Worm (Caenorhabditis elegans) whole organism, late embryonic: ENCODE data around the gene ncs-3.

Experiments
- ama-1 ChIP-seq: fragments of 150-350 bp; optimal IDR thresholded peaks from 2 replicates; lab custom pipeline; 2014
- ceh-18 ChIP-seq: sonication (generic microtip); optimal IDR thresholded peaks from 2 replicates; lab custom pipeline; 2016; ENCODE audit warnings: missing genetic modification characterization, missing compliant biosample characterization
- ceh-2 ChIP-seq: sonication (generic microtip); optimal IDR thresholded peaks from 2 replicates; lab custom pipeline; 2016; ENCODE audit warnings: missing genotype, missing genetic modification characterization, missing compliant biosample characterization
- ceh-34 ChIP-seq: sonication (generic microtip); optimal IDR thresholded peaks from 2 replicates; lab custom pipeline; 2016; ENCODE audit warnings: mild to moderate bottlenecking, missing genetic modification characterization, missing compliant biosample characterization
- ceh-9 ChIP-seq: sonication (generic microtip); optimal IDR thresholded peaks from 2 replicates; lab custom pipeline; 2016; ENCODE audit warnings: mild to moderate bottlenecking, missing genetic modification characterization, inconsistent platforms, missing compliant biosample characterization
- dve-1 ChIP-seq: sonication (generic microtip); optimal IDR thresholded peaks from 2 replicates; lab custom pipeline; 2017; ENCODE audit warnings: antibody characterized with exemption, mild to moderate bottlenecking, missing genetic modification characterization, missing compliant biosample characterization
- elt-2 ChIP-seq: sonication (generic microtip); optimal IDR thresholded peaks from 2 replicates; lab custom pipeline; 2016; ENCODE audit warnings: missing genetic modification reagents, missing genetic modification characterization, missing compliant biosample characterization
- elt-4 ChIP-seq: sonication (generic microtip); optimal IDR thresholded peaks from 2 replicates; lab custom pipeline; 2016; ENCODE audit warnings: missing genetic modification characterization, missing compliant biosample characterization
- ets-4 ChIP-seq: sonication (generic microtip); optimal IDR thresholded peaks from 2 replicates; lab custom pipeline; 2016; ENCODE audit warnings: missing genetic modification characterization, missing compliant biosample characterization
- eyg-1 ChIP-seq: sonication (generic microtip); optimal IDR thresholded peaks from 2 replicates; lab custom pipeline; 2016; ENCODE audit warnings: missing genotype, missing genetic modification characterization, missing compliant biosample characterization
- hlh-30 ChIP-seq: sonication (generic microtip); optimal IDR thresholded peaks from 2 replicates; lab custom pipeline; 2017; ENCODE audit warnings: antibody characterized with exemption, missing genetic modification characterization, missing compliant biosample characterization; ENCODE audit not compliant: insufficient read depth
- lim-6 ChIP-seq: sonication (generic microtip); optimal IDR thresholded peaks from 2 replicates; lab custom pipeline; 2016; ENCODE audit warnings: missing genetic modification characterization, missing compliant biosample characterization
- npax-4 ChIP-seq: sonication (generic microtip); optimal IDR thresholded peaks from 2 replicates; lab custom pipeline; 2016; ENCODE audit warnings: missing genetic modification characterization, missing compliant biosample characterization
- tbx-2 ChIP-seq: sonication (generic microtip); optimal IDR thresholded peaks from 2 replicates; lab custom pipeline; 2016; ENCODE audit warnings: missing genetic modification characterization, missing compliant biosample characterization

ce11 chrX:1035039-1035598 is 18.8 kb upstream of the ncs-3 start, which contains the start of the genes stau-1 and sec-22:
- TF ChIP-seq lim-6 (tag; lab: Kevin White, UChicago) (no peak), ceh-18 (tag; lab: Kevin White, UChicago) (no peak), ceh-34 (no peak), tbx-2 (tag; lab: Kevin White, UChicago) (peak; percentile 15), npax-4 (no peak), ama-1 (lab: Kevin White, UChicago) (no peak), elt-4 (tag; lab: Kevin White, UChicago) (no peak), ceh-2 (no peak), dve-1 (no peak), eyg-1 (tag; lab: Kevin White, UChicago) (no peak), ceh-9 (tag; lab: Kevin White, UChicago) (no peak), ets-4 (tag; lab: Kevin White, UChicago) (no peak), elt-2 (tag; lab: Kevin White, UChicago) (no peak), hlh-30 (tag; lab: Kevin White, UChicago) (no peak)
